Worm (Caenorhabditis elegans): Measurements from ENCODE around the gene perm-4.

perm-4 gene

DNA sequence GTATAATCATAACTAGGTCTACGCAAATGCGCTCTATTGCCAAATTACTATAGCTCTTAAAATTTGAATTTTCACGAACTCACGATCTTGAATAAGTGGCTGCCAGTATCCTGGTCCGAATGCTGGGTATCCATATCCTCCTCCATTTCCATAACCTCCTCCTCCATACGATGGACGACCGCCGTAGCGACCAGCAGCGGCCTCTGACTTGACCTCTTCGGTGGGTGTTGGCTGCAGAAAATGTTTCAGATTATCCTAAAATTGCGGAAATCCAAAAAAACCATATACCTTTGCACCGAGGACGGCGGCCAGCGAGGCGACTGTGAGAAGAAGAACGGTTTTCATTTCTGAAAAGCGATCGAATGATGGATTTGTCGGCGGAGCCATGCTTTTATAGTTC lies at the start of gene perm-4:
perm-4 (minus strand) TSS at position 367 of the 400 bp plus-strand sequence.
- TF ChIP-seq gmeb-2 (tag; optimal IDR thresholded peaks at IDR 0.05) (no peak), ama-1 (optimal IDR thresholded peaks at IDR 0.05) (no peak), ceh-14 (tag; optimal IDR thresholded peaks at IDR 0.05) (no peak), hlh-8 (tag; optimal IDR thresholded peaks at IDR 0.05) (no peak), ceh-18 (tag; optimal IDR thresholded peaks at IDR 0.05) (no peak), hlh-30 (tag; optimal IDR thresholded peaks at IDR 0.05; ENCODE audit: insufficient read depth) (no peak), pros-1 (tag; optimal IDR thresholded peaks at IDR 0.05) (no peak), K02D7.2 (tag; optimal IDR thresholded peaks at IDR 0.05) (no peak), nhr-11 (tag; optimal IDR thresholded peaks at IDR 0.05) (no peak)

DNA sequence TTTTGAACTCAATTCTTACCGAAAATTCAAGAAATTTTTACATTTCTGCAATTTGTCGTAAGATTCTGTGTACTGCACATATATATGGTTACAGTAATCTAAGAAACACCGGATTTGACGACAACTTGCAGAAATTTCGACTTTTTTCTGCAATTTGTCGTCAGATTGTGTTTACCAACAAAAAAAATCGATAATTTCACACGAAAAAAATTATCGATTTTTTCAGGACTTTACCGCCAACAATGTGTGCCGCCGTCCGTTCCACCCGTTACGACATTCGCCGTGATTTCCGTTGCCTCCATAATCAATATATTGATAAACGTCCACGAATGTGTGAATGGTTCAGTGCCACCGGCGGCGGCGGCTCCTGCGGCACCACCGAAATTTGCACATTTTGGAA lies 49.5 kb upstream of the perm-4 start:
- no peak for TF ChIP-seq nhr-11 (tag; optimal IDR thresholded peaks at IDR 0.05)
- no peak for TF ChIP-seq ceh-18 (tag; optimal IDR thresholded peaks at IDR 0.05)
- no peak for TF ChIP-seq tbx-7 (tag; optimal IDR thresholded peaks at IDR 0.05)
- TF ChIP-seq ttx-3 (tag; optimal IDR thresholded peaks at IDR 0.05), result no peak
- TF ChIP-seq ama-1 (optimal IDR thresholded peaks at IDR 0.05), result no peak
- TF ChIP-seq madf-2 (tag; optimal IDR thresholded peaks at IDR 0.05), result no peak
- no peak for TF ChIP-seq K02D7.2 (tag; optimal IDR thresholded peaks at IDR 0.05)

ce11 chrIV:1170408-1170807 lies 45.5 kb upstream of the perm-4 start, which contains the start of gene cec-2:
cec-2 (plus strand) TSS chrIV:1170708.
- TF ChIP-seq pha-4 (tag; optimal IDR thresholded peaks at IDR 0.05) (no peak), dmd-4 (tag; optimal IDR thresholded peaks at IDR 0.05; ENCODE audit: borderline replicate concordance) (no peak), ceh-18 (tag; optimal IDR thresholded peaks at IDR 0.05) (no peak), ceh-30 (tag; optimal IDR thresholded peaks at IDR 0.05) (no peak), unc-55 (GFP tag; optimal IDR thresholded peaks at IDR 0.05) (no peak), sdc-2 (tag; optimal IDR thresholded peaks at IDR 0.05) (no peak), hlh-8 (tag; optimal IDR thresholded peaks at IDR 0.05) (no peak), elt-4 (tag; optimal IDR thresholded peaks at IDR 0.05) (no peak), dve-1 (tag; optimal IDR thresholded peaks at IDR 0.05) (no peak)

DNA sequence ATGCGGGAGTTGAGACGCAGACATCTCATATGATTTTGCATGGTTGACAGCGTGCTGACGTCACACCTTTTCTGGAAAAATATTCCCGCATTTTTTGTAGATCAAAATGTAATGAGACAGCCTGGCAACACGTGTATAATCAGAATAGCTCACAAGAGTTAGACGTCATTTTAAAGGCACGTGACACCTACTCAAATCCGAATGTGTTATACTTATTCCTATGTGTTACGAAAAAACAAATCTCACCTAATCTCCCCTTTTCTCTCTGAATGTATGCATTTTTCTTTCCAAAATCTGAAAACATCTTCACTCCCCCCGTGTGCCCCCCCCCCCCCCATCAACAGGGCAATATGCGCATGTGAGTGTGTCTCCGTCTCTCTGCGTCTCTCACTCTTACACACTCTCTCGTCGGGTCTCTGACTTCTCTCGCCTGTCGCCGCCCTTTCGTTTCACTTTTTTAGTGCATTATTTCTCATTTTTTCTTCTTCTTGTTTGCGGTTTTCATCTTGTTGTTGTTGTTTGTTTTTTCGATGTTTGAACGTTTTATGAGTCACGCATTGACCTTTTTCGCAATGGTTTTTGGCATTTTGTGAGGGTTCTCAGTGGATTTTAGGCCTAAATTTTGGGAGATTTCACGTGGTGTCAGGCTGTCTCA lies 43.5 kb upstream of the perm-4 start:
- TF ChIP-seq pros-1 (tag; optimal IDR thresholded peaks at IDR 0.05) (peak; percentile 5), rnt-1 (tag; optimal IDR thresholded peaks at IDR 0.05) (peak; percentile 1), dve-1 (tag; optimal IDR thresholded peaks at IDR 0.05) (no peak), pag-3 (tag; optimal IDR thresholded peaks at IDR 0.05; ENCODE audit: borderline replicate concordance) (no peak), Y22D7AL.16 (tag; optimal IDR thresholded peaks at IDR 0.05) (no peak), ceh-48 (tag; optimal IDR thresholded peaks at IDR 0.05) (no peak), ceh-22 (tag; optimal IDR thresholded peaks at IDR 0.05) (no peak), hlh-30 (tag; optimal IDR thresholded peaks at IDR 0.05; ENCODE audit: insufficient read depth) (peak; percentile 67), pqm-1 (tag; optimal IDR thresholded peaks at IDR 0.05) (no peak), fkh-6 (tag; optimal IDR thresholded peaks at IDR 0.05) (no peak), unc-55 (GFP tag; optimal IDR thresholded peaks at IDR 0.05) (peak; percentile 20), nfya-1 (tag; optimal IDR thresholded peaks at IDR 0.05) (peak; percentile 20), C38D4.7 (GFP tag; optimal IDR thresholded peaks at IDR 0.05) (no peak)

DNA sequence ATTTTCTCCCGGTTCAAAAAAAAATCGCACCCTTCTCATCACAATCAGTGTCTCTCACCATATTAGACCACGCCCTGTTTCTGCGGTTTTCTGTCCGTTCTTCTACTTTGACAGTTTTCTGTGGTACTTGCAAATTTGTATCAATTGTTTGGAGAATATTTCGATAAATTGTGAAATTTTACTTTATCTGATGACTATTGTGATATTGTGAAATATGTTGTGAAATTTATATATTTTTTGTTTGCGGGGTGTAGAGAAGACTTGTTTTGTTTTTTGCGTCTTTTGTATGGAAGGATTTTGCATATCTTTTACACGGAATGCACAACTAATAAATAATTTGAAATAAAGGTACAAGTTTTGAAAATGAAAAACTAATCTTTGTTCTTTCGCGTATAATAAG lies 42.4 kb upstream of the perm-4 start:
- TF ChIP-seq zip-5 (tag; optimal IDR thresholded peaks at IDR 0.05) (no peak), lim-6 (tag; optimal IDR thresholded peaks at IDR 0.05) (no peak), ahr-1 (tag; optimal IDR thresholded peaks at IDR 0.05) (no peak), ceh-18 (tag; optimal IDR thresholded peaks at IDR 0.05) (no peak), pqm-1 (tag; optimal IDR thresholded peaks at IDR 0.05) (no peak), rnt-1 (tag; optimal IDR thresholded peaks at IDR 0.05) (no peak), ets-4 (tag; optimal IDR thresholded peaks at IDR 0.05) (no peak), ceh-19 (GFP tag; optimal IDR thresholded peaks at IDR 0.05) (no peak), hlh-8 (tag; optimal IDR thresholded peaks at IDR 0.05) (no peak), unc-42 (tag; optimal IDR thresholded peaks at IDR 0.05) (no peak), madf-2 (tag; optimal IDR thresholded peaks at IDR 0.05) (no peak), unc-3 (GFP tag; conservative IDR thresholded peaks at IDR 0.05) (no peak), unc-3 (tag; optimal IDR thresholded peaks at IDR 0.05) (no peak), K09A11.1 (tag; optimal IDR thresholded peaks at IDR 0.05; ENCODE audit: insufficient read depth) (no peak), elt-2 (tag; optimal IDR thresholded peaks at IDR 0.05) (no peak), F13H6.1 (tag; optimal IDR thresholded peaks at IDR 0.05) (no peak)
